Fruit fly (Drosophila melanogaster) whole organism, prepupa: ENCODE measurements around the gene CG16779.

Experiments
- Blimp-1 ChIP-seq: fragments of 200-800 bp; sonication (Bioruptor generic); optimal IDR thresholded peaks from 3 replicates; lab custom pipeline; 2017; ENCODE audit warnings: missing biosample characterization, missing genetic modification characterization, mild to moderate bottlenecking, moderate library complexity, missing genetic modification reagents
- CG11902 ChIP-seq: fragments of 200-800 bp; sonication (Bioruptor generic); optimal IDR thresholded peaks from 3 replicates; lab custom pipeline; 2016; ENCODE audit warnings: missing biosample characterization, missing genetic modification characterization
- CG1621 ChIP-seq: fragments of 200-800 bp; sonication (Bioruptor generic); optimal IDR thresholded peaks from 3 replicates; lab custom pipeline; 2018; ENCODE audit warnings: missing biosample characterization, mild to moderate bottlenecking, missing genetic modification characterization
- CG8119 ChIP-seq: fragments of 200-800 bp; sonication (Bioruptor generic); IDR thresholded peaks from 3 replicates; pipeline ENCODE4 v1.3.6; 2022; ENCODE audit warnings: missing biosample characterization, missing genetic modification characterization
- CG9139 ChIP-seq: fragments of 200-800 bp; sonication (Bioruptor generic); optimal IDR thresholded peaks from 3 replicates; lab custom pipeline; 2017; ENCODE audit warnings: missing biosample characterization, mild to moderate bottlenecking, missing genetic modification characterization
- Lpt ChIP-seq: fragments of 200-800 bp; sonication (Bioruptor generic); optimal IDR thresholded peaks from 3 replicates; lab custom pipeline; 2016; ENCODE audit warnings: missing biosample characterization, missing genetic modification characterization
- Met ChIP-seq: fragments of 200-800 bp; sonication (Bioruptor generic); optimal IDR thresholded peaks from 3 replicates; lab custom pipeline; 2016; ENCODE audit warnings: missing biosample characterization, missing genetic modification characterization
- OdsH ChIP-seq: fragments of 200-800 bp; sonication (Bioruptor generic); optimal IDR thresholded peaks from 3 replicates; lab custom pipeline; 2016; ENCODE audit warnings: missing biosample characterization, missing genetic modification characterization
- Sox15 ChIP-seq: fragments of 200-800 bp; sonication (Bioruptor generic); optimal IDR thresholded peaks from 3 replicates; lab custom pipeline; 2016; ENCODE audit warnings: missing biosample characterization, missing genetic modification characterization
- dsx ChIP-seq: fragments of 200-800 bp; optimal IDR thresholded peaks from 3 replicates; lab custom pipeline; 2019; ENCODE audit warnings: missing biosample characterization, mild to moderate bottlenecking, missing genetic modification characterization, moderate library complexity; ENCODE audit not compliant: poor library complexity, severe bottlenecking
- fd85E ChIP-seq: fragments of 200-800 bp; sonication (Bioruptor generic); optimal IDR thresholded peaks from 3 replicates; lab custom pipeline; 2016; ENCODE audit warnings: missing biosample characterization, missing genetic modification characterization

DNA sequence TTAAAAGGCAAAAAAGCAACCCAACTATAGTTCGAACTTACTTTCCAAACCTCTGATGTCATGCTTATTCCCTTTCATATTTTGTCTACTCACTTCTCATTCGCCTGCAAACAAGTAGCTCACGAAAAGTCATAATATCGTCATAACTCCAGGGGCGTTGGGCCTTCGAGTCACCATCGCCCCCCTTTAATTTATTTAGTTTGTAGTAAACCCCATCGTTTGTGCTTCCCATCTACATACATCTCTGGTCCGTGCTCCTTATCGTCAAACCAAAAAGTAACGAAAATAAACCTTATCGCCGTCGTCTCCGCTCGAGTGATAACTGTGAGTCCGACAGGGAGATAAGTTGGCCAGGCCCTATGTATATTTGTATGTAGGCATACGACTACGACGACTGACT is 64.5 kb downstream of the CG16779 start:
- TF ChIP-seq OdsH (peak; percentile 7), CG11902 (no peak), Met (peak; percentile 71), Blimp-1 (GFP tag; lab: Kevin White, UChicago) (peak; percentile 15), Lpt (no peak), Sox15 (GFP tag; lab: Kevin White, UChicago) (no peak), CG1621 (no peak), CG8119 (GFP tag; lab: Robert Waterston, UW) (no peak), dsx (GFP tag; lab: Kevin White, UChicago) (no peak), CG9139 (no peak), fd85E (GFP tag; lab: Kevin White, UChicago) (no peak)
